Fruit fly (Drosophila melanogaster): Measurements from ENCODE around the gene Gr22f.

DNA sequence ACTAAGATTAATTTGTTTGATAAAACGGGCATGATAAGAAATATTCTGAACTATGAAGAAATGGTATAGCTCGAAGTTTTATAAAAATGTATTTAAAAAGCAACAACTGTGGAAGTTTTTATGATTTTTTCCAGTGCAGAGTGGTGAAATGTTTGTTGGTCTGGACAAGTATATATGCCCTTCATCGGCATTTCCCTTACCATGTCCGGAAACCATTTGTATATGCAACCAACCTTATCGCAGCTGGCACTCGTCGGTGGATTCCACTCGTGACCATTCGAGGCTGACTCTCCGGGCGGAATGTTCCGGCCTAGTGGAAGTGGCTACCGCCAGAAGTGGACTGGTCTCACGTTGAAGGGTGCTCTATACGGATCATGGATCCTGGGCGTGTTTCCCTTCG is 27.5 kb upstream of the Gr22f start, which contains the start of gene Gr22e:
- TF ChIP-seq ttk (optimal IDR thresholded peaks at IDR 0.05), result no peak
- TF ChIP-seq Myc (optimal IDR thresholded peaks at IDR 0.05), result no peak
- TF ChIP-seq h (optimal IDR thresholded peaks at IDR 0.05), result no peak
- no peak for TF ChIP-seq psq (optimal IDR thresholded peaks at IDR 0.05)
- no peak for TF ChIP-seq insv (optimal IDR thresholded peaks at IDR 0.05)
- no peak for TF ChIP-seq Sin3A (optimal IDR thresholded peaks at IDR 0.05)

Data from Kc167 (cell line).